Fruit fly (Drosophila melanogaster): ENCODE results near the gene Lk6.

The Lk6 gene

dm6 chr3R:11749297-11750293 is 14.7 kb downstream of the Lk6 start, which contains the start of gene CG6923 (continued):
- TF ChIP-seq CG4360 (GFP tag; IDR thresholded peaks at IDR 0.05) = no peak
- no peak for TF ChIP-seq lov (optimal IDR thresholded peaks at IDR 0.05)
- TF ChIP-seq lov (GFP tag; IDR thresholded peaks at IDR 0.05) = no peak
- TF ChIP-seq YL-1 (GFP tag; optimal IDR thresholded peaks at IDR 0.05) = peak; percentile 4
- no peak for TF ChIP-seq gro (GFP tag; optimal IDR thresholded peaks at IDR 0.05)
- TF ChIP-seq Bteb2 (GFP tag; optimal IDR thresholded peaks at IDR 0.05) = no peak
- TF ChIP-seq CG7786 (GFP tag; optimal IDR thresholded peaks at IDR 0.05) = no peak
- no peak for TF ChIP-seq jing (GFP tag; optimal IDR thresholded peaks at IDR 0.05)
- peak; percentile 25; the same call in 1 of the 2 replicates for TF ChIP-seq slbo (GFP tag; IDR thresholded peaks at IDR 0.05)
- TF ChIP-seq CG16779 (GFP tag; IDR thresholded peaks at IDR 0.05) = no peak
- TF ChIP-seq Doc3 (GFP tag; IDR thresholded peaks at IDR 0.05; ENCODE audit: partially characterized antibody) = peak; percentile 66
- no peak for TF ChIP-seq zfh1 (GFP tag; IDR thresholded peaks at IDR 0.05)
- TF ChIP-seq CG17829 (tag; optimal IDR thresholded peaks at IDR 0.05) = no peak
- TF ChIP-seq vnd (GFP tag; IDR thresholded peaks at IDR 0.05; ENCODE audit: partially characterized antibody) = peak; percentile 85
- TF ChIP-seq Blimp-1 (GFP tag; optimal IDR thresholded peaks at IDR 0.05) = no peak
- peak; percentile 87 for TF ChIP-seq hbn (GFP tag; IDR thresholded peaks at IDR 0.05; ENCODE audit: partially characterized antibody)
- no peak for TF ChIP-seq sd (tag; optimal IDR thresholded peaks at IDR 0.05)
- TF ChIP-seq CG9876 (GFP tag; optimal IDR thresholded peaks at IDR 0.05) = no peak
- no peak for TF ChIP-seq CG2202 (tag; optimal IDR thresholded peaks at IDR 0.05)
- TF ChIP-seq Bgb (GFP tag; IDR thresholded peaks at IDR 0.05; ENCODE audit: partially characterized antibody) = peak; percentile 92
- TF ChIP-seq CG1832 (GFP tag; optimal IDR thresholded peaks at IDR 0.05) = no peak
- TF ChIP-seq twi (tag; optimal IDR thresholded peaks at IDR 0.05) = no peak
- TF ChIP-seq Max (GFP tag; optimal IDR thresholded peaks at IDR 0.05) = no peak
- TF ChIP-seq z (GFP tag; IDR thresholded peaks at IDR 0.05) = no peak
- TF ChIP-seq CG12744 (GFP tag; optimal IDR thresholded peaks at IDR 0.05) = no peak
- TF ChIP-seq Ets97D (GFP tag; optimal IDR thresholded peaks at IDR 0.05) = peak; percentile 59
- peak; percentile 61; the same call in 1 of the 2 replicates for TF ChIP-seq CG42726 (GFP tag; IDR thresholded peaks at IDR 0.05; ENCODE audit: partially characterized antibody)
- TF ChIP-seq CG9727 (GFP tag; optimal IDR thresholded peaks at IDR 0.05) = no peak
- TF ChIP-seq Jarid2 (GFP tag; optimal IDR thresholded peaks at IDR 0.05) = no peak
- TF ChIP-seq chm (GFP tag; IDR thresholded peaks at IDR 0.05) = no peak
- TF ChIP-seq CG3838 (GFP tag; optimal IDR thresholded peaks at IDR 0.05) = no peak
- no peak for TF ChIP-seq Side (GFP tag; optimal IDR thresholded peaks at IDR 0.05)
- no peak for TF ChIP-seq tgo (GFP tag; IDR thresholded peaks at IDR 0.05)
- peak; percentile 85 for TF ChIP-seq HLH4C (GFP tag; IDR thresholded peaks at IDR 0.05; ENCODE audit: partially characterized antibody)
- TF ChIP-seq Drgx (GFP tag; IDR thresholded peaks at IDR 0.05) = no peak
- peak; percentile 66 for TF ChIP-seq Sin3A (optimal IDR thresholded peaks at IDR 0.05)
- TF ChIP-seq bigmax (GFP tag; optimal IDR thresholded peaks at IDR 0.05) = no peak
- no peak for TF ChIP-seq CG17568 (GFP tag; optimal IDR thresholded peaks at IDR 0.05)
- TF ChIP-seq danr (GFP tag; IDR thresholded peaks at IDR 0.05) = no peak
- no peak for TF ChIP-seq lilli (GFP tag; optimal IDR thresholded peaks at IDR 0.05)
- peak; percentile 88 for TF ChIP-seq inv (GFP tag; IDR thresholded peaks at IDR 0.05; ENCODE audit: partially characterized antibody)
- no peak for TF ChIP-seq bab2 (GFP tag; optimal IDR thresholded peaks at IDR 0.05)
- TF ChIP-seq CG17328 (GFP tag; IDR thresholded peaks at IDR 0.05) = no peak
- TF ChIP-seq CG16813 (GFP tag; IDR thresholded peaks at IDR 0.05; ENCODE audit: partially characterized antibody) = peak; percentile 86
- no peak for TF ChIP-seq run (tag; optimal IDR thresholded peaks at IDR 0.05)
- TF ChIP-seq Tbp (GFP tag; optimal IDR thresholded peaks at IDR 0.05) = no peak
- TF ChIP-seq CG2116 (GFP tag; optimal IDR thresholded peaks at IDR 0.05) = peak; percentile 19
- TF ChIP-seq CG3847 (GFP tag; IDR thresholded peaks at IDR 0.05) = peak; percentile 25; the same call in 1 of the 2 replicates
- TF ChIP-seq CG11085 (GFP tag; IDR thresholded peaks at IDR 0.05) = no peak
